Fruit fly (Drosophila melanogaster): Measurements from ENCODE around the gene CG5126.

Gene CG5126

dm6 chr2L:1169867-1170415 is 13.9 kb downstream of the CG5126 start, which contains the start of the genes CG31922 and Plap (continued):
- no peak for TF ChIP-seq Sry-β (GFP tag; optimal IDR thresholded peaks at IDR 0.05)
- peak; percentile 96 for TF ChIP-seq row (GFP tag; IDR thresholded peaks at IDR 0.05)
- TF ChIP-seq CG10209 (GFP tag; optimal IDR thresholded peaks at IDR 0.05), result peak; percentile 51
- peak; percentile 72 for TF ChIP-seq CG9817 (tag; optimal IDR thresholded peaks at IDR 0.05)
- TF ChIP-seq CG10267 (tag; optimal IDR thresholded peaks at IDR 0.05), result peak; percentile 98
- no peak for TF ChIP-seq fd102C (GFP tag; optimal IDR thresholded peaks at IDR 0.05)
- TF ChIP-seq CG1233 (GFP tag; optimal IDR thresholded peaks at IDR 0.05), result peak; percentile 34
- TF ChIP-seq CG34224 (GFP tag; IDR thresholded peaks at IDR 0.05; ENCODE audit: partially characterized antibody), result peak; percentile 89
- TF ChIP-seq lilli (GFP tag; optimal IDR thresholded peaks at IDR 0.05), result peak; percentile 87
- no peak for TF ChIP-seq Usf (GFP tag; optimal IDR thresholded peaks at IDR 0.05)
- TF ChIP-seq CG3163 (GFP tag; optimal IDR thresholded peaks at IDR 0.05), result peak; percentile 10
- TF ChIP-seq CG7963 (GFP tag; IDR thresholded peaks at IDR 0.05; ENCODE audit: partially characterized antibody), result no peak
- no peak for TF ChIP-seq CG43689 (GFP tag; IDR thresholded peaks at IDR 0.05)
- no peak for TF ChIP-seq CG3065 (GFP tag; optimal IDR thresholded peaks at IDR 0.05)
- no peak for TF ChIP-seq lov (optimal IDR thresholded peaks at IDR 0.05)
- no peak for TF ChIP-seq lov (GFP tag; IDR thresholded peaks at IDR 0.05)
- peak; percentile 29 for TF ChIP-seq Nf-YB (GFP tag; optimal IDR thresholded peaks at IDR 0.05)
- TF ChIP-seq tll (GFP tag; optimal IDR thresholded peaks at IDR 0.05), result peak in 1 of 2 experiments; percentile 8
- peak; percentile 87 for TF ChIP-seq CG2120 (GFP tag; optimal IDR thresholded peaks at IDR 0.05)
- TF ChIP-seq zfh1 (GFP tag; IDR thresholded peaks at IDR 0.05), result no peak
- TF ChIP-seq Dip3 (GFP tag; optimal IDR thresholded peaks at IDR 0.05), result peak; percentile 78
- peak; percentile 14 for TF ChIP-seq kni (GFP tag; optimal IDR thresholded peaks at IDR 0.05)
- peak; percentile 37 for TF ChIP-seq zen (tag; optimal IDR thresholded peaks at IDR 0.05)
- no peak for TF ChIP-seq CG15269 (tag; optimal IDR thresholded peaks at IDR 0.05)
- no peak for TF ChIP-seq CG11247 (GFP tag; IDR thresholded peaks at IDR 0.05)
- TF ChIP-seq nom (GFP tag; optimal IDR thresholded peaks at IDR 0.05), result no peak
- TF ChIP-seq Fer3 (tag; optimal IDR thresholded peaks at IDR 0.05), result peak; percentile 58
- TF ChIP-seq CG3407 (GFP tag; optimal IDR thresholded peaks at IDR 0.05), result no peak
- TF ChIP-seq chn (GFP tag; optimal IDR thresholded peaks at IDR 0.05), result peak; percentile 72
- no peak for TF ChIP-seq CG7839 (tag; optimal IDR thresholded peaks at IDR 0.05)
- TF ChIP-seq Atf-2 (GFP tag; optimal IDR thresholded peaks at IDR 0.05), result peak; percentile 32
- TF ChIP-seq HmgD (GFP tag; optimal IDR thresholded peaks at IDR 0.05), result no peak
- TF ChIP-seq CG4617 (GFP tag; optimal IDR thresholded peaks at IDR 0.05; ENCODE audit: borderline replicate concordance), result peak; percentile 68
- TF ChIP-seq CG2889 (GFP tag; IDR thresholded peaks at IDR 0.05), result no peak
- peak; percentile 81 for TF ChIP-seq nerfin-2 (GFP tag; IDR thresholded peaks at IDR 0.05; ENCODE audit: partially characterized antibody)
- TF ChIP-seq CG15011 (GFP tag; optimal IDR thresholded peaks at IDR 0.05), result no peak
- TF ChIP-seq z (GFP tag; IDR thresholded peaks at IDR 0.05), result no peak
- TF ChIP-seq Hsf (GFP tag; optimal IDR thresholded peaks at IDR 0.05), result peak; percentile 74
- TF ChIP-seq pros (GFP tag; optimal IDR thresholded peaks at IDR 0.05), result no peak
- TF ChIP-seq Bgb (GFP tag; IDR thresholded peaks at IDR 0.05; ENCODE audit: partially characterized antibody), result peak; percentile 81
- TF ChIP-seq CHES-1-like (GFP tag; optimal IDR thresholded peaks at IDR 0.05), result peak; percentile 56
- no peak for TF ChIP-seq CG16779 (GFP tag; IDR thresholded peaks at IDR 0.05)
- peak; percentile 14 for TF ChIP-seq caup (GFP tag; optimal IDR thresholded peaks at IDR 0.05; ENCODE audit: severe bottlenecking)
- no peak for TF ChIP-seq Poxn (GFP tag; IDR thresholded peaks at IDR 0.05)
- TF ChIP-seq disco-r (GFP tag; optimal IDR thresholded peaks at IDR 0.05), result peak; percentile 31
- no peak for TF ChIP-seq tup (GFP tag; optimal IDR thresholded peaks at IDR 0.05)
- no peak for TF ChIP-seq h (optimal IDR thresholded peaks at IDR 0.05)
- TF ChIP-seq CG9876 (GFP tag; optimal IDR thresholded peaks at IDR 0.05), result peak; percentile 14
- TF ChIP-seq CG17328 (GFP tag; IDR thresholded peaks at IDR 0.05), result peak; percentile 17; the same call in 1 of the 2 replicates
- TF ChIP-seq gce (GFP tag; IDR thresholded peaks at IDR 0.05), result no peak

All from whole organism, embryonic.